Worm (Caenorhabditis elegans) whole organism, L2 larva: Measurements from ENCODE around the gene sec-24.1.

Experiments used
- C34F6.9 ChIP-seq: fragments of 150-350 bp; optimal IDR thresholded peaks from 2 replicates; lab custom pipeline; 2014; ENCODE audit warnings: missing biosample characterization, missing genetic modification characterization
- F13H6.1 ChIP-seq: sonication (generic microtip); optimal IDR thresholded peaks from 2 replicates; lab custom pipeline; 2016; ENCODE audit warnings: missing genetic modification characterization, missing compliant biosample characterization
- R02D3.7 ChIP-seq: fragments of 150-350 bp; optimal IDR thresholded peaks from 2 replicates; lab custom pipeline; 2014; ENCODE audit warnings: missing biosample characterization, missing genetic modification characterization
- Y55F3AM.14 ChIP-seq: fragments of 200-800 bp; sonication (Bioruptor generic); optimal IDR thresholded peaks from 2 replicates; lab custom pipeline; 2018; ENCODE audit warnings: mild to moderate bottlenecking, missing genetic modification characterization, missing compliant biosample characterization
- aly-2 ChIP-seq: fragments of 150-350 bp; optimal IDR thresholded peaks from 2 replicates; lab custom pipeline; 2014; ENCODE audit warnings: missing biosample characterization, missing genetic modification characterization
- blmp-1 ChIP-seq: sonication (generic microtip); optimal IDR thresholded peaks from 2 replicates; lab custom pipeline; 2017; ENCODE audit warnings: missing genetic modification characterization, mild to moderate bottlenecking, missing compliant biosample characterization, antibody characterized with exemption, moderate library complexity; ENCODE audit not compliant: insufficient read depth
- ceh-16 ChIP-seq: fragments of 150-350 bp; optimal IDR thresholded peaks from 2 replicates; lab custom pipeline; 2014; ENCODE audit warnings: missing biosample characterization, missing genetic modification characterization
- crh-2 ChIP-seq: sonication (generic microtip); optimal IDR thresholded peaks from 2 replicates; lab custom pipeline; 2017; ENCODE audit warnings: missing biosample characterization, missing genetic modification characterization
- egl-27 ChIP-seq: sonication (generic microtip); optimal IDR thresholded peaks from 3 replicates; lab custom pipeline; 2017; ENCODE audit warnings: missing biosample characterization, missing genetic modification reagents, missing genetic modification characterization
- elt-1 ChIP-seq: fragments of 150-350 bp; optimal IDR thresholded peaks from 2 replicates; lab custom pipeline; 2014; ENCODE audit warnings: missing biosample characterization, missing genetic modification characterization
- elt-3 ChIP-seq: sonication (generic microtip); optimal IDR thresholded peaks from 2 replicates; lab custom pipeline; 2017; ENCODE audit warnings: missing biosample characterization, missing genetic modification characterization
- fos-1 ChIP-seq: fragments of 150-350 bp; optimal IDR thresholded peaks from 2 replicates; lab custom pipeline; 2014; ENCODE audit warnings: missing biosample characterization, missing genetic modification characterization
- gmeb-1 ChIP-seq: fragments of 150-350 bp; optimal IDR thresholded peaks from 2 replicates; lab custom pipeline; 2014; ENCODE audit warnings: missing biosample characterization, missing genetic modification characterization
- lin-11 ChIP-seq: fragments of 150-350 bp; sonication (generic microtip); optimal IDR thresholded peaks from 2 replicates; lab custom pipeline; 2014; ENCODE audit warnings: missing biosample characterization, missing genetic modification characterization, inconsistent platforms, mixed read lengths
- lin-13 ChIP-seq: fragments of 150-350 bp; optimal IDR thresholded peaks from 2 replicates; lab custom pipeline; 2014; ENCODE audit warnings: missing biosample characterization, missing genetic modification reagents, missing genetic modification characterization
- lin-39 ChIP-seq: fragments of 150-350 bp; optimal IDR thresholded peaks from 2 replicates; lab custom pipeline; 2014; ENCODE audit warnings: missing biosample characterization, missing genetic modification reagents, missing genetic modification characterization
- lsy-2 ChIP-seq, 2 experiments: fragments of 150-350 bp in 1 of 2; sonication (generic microtip) in 1 of 2; optimal IDR thresholded peaks; 2 replicates each; lab custom pipeline; 2014 to 2017; ENCODE audit warnings: missing biosample characterization in 2 of 2, missing genetic modification characterization in 2 of 2
- mab-5 ChIP-seq: fragments of 150-350 bp; optimal IDR thresholded peaks from 2 replicates; lab custom pipeline; 2014; ENCODE audit warnings: missing biosample characterization, missing genetic modification characterization
- mbf-1 ChIP-seq: sonication (generic microtip); optimal IDR thresholded peaks from 2 replicates; lab custom pipeline; 2017; ENCODE audit warnings: missing biosample characterization, missing genetic modification characterization
- nhr-10 ChIP-seq: sonication (generic microtip); optimal IDR thresholded peaks from 2 replicates; lab custom pipeline; 2017; ENCODE audit warnings: missing biosample characterization, missing genetic modification characterization
- nhr-11 ChIP-seq: fragments of 150-350 bp; optimal IDR thresholded peaks from 2 replicates; lab custom pipeline; 2014; ENCODE audit warnings: missing biosample characterization, missing genetic modification characterization
- nhr-129 ChIP-seq: fragments of 150-350 bp; optimal IDR thresholded peaks from 2 replicates; lab custom pipeline; 2014; ENCODE audit warnings: missing biosample characterization, missing genetic modification characterization
- nhr-23 ChIP-seq: fragments of 150-350 bp; optimal IDR thresholded peaks from 2 replicates; lab custom pipeline; 2014; ENCODE audit warnings: missing biosample characterization, missing genetic modification reagents, missing genetic modification characterization
- nhr-237 ChIP-seq: fragments of 150-350 bp; optimal IDR thresholded peaks from 2 replicates; lab custom pipeline; 2014; ENCODE audit warnings: missing biosample characterization, missing genetic modification characterization
- peb-1 ChIP-seq: fragments of 150-350 bp; optimal IDR thresholded peaks from 2 replicates; lab custom pipeline; 2014; ENCODE audit warnings: missing biosample characterization, missing genetic modification characterization
- skn-1 ChIP-seq: sonication (generic microtip); optimal IDR thresholded peaks from 2 replicates; lab custom pipeline; 2017; ENCODE audit warnings: missing biosample characterization, missing genetic modification characterization
- sma-9 ChIP-seq, 2 experiments: fragments of 150-350 bp in 1 of 2; sonication (generic microtip) in 1 of 2; optimal IDR thresholded peaks; 2 replicates each; lab custom pipeline; 2014 to 2016; ENCODE audit warnings: missing genetic modification characterization in 2 of 2, mild to moderate bottlenecking in 1 of 2, missing biosample characterization in 1 of 2, missing compliant biosample characterization in 1 of 2, missing genetic modification reagents in 1 of 2, moderate library complexity in 1 of 2
- zag-1 ChIP-seq: fragments of 150-350 bp; optimal IDR thresholded peaks from 2 replicates; lab custom pipeline; 2014; ENCODE audit warnings: missing biosample characterization, missing genetic modification characterization
- ztf-1 ChIP-seq: fragments of 200-800 bp; sonication (Bioruptor generic); conservative IDR thresholded peaks from 2 replicates; pipeline ENCODE4 v1.3.6; 2022; ENCODE audit warnings: missing genetic modification characterization, missing compliant biosample characterization
- ztf-11 ChIP-seq: sonication (generic microtip); optimal IDR thresholded peaks from 2 replicates; lab custom pipeline; 2017; ENCODE audit warnings: missing biosample characterization, missing genetic modification characterization

sec-24.1 gene

ce11 chrIV:11592165-11592564 lies 26.2 kb upstream of the sec-24.1 start, which contains the start of gene spe-36:
TSS of gene spe-36 (minus strand) at chrIV:11592265.
- TF ChIP-seq ztf-11 (no peak), Y55F3AM.14 (GFP tag; lab: Kevin White, UChicago) (no peak), R02D3.7 (no peak), skn-1 (no peak), ceh-16 (tag; lab: Kevin White, UChicago) (no peak), nhr-10 (tag; lab: Kevin White, UChicago) (no peak), crh-2 (tag; lab: Kevin White, UChicago) (no peak), fos-1 (tag; lab: Kevin White, UChicago) (no peak), aly-2 (tag; lab: Kevin White, UChicago) (no peak), mbf-1 (tag; lab: Kevin White, UChicago) (no peak), lsy-2 (tag; optimal IDR thresholded peaks at IDR 0.05; lab: Kevin White, UChicago) (no peak)

- TF ChIP-seq F13H6.1 (tag; lab: Kevin White, UChicago) (no peak), crh-2 (tag; lab: Kevin White, UChicago) (no peak), fos-1 (tag; lab: Kevin White, UChicago) (no peak), C34F6.9 (tag; lab: Kevin White, UChicago) (no peak), lin-39 (tag; lab: Kevin White, UChicago) (no peak), zag-1 (tag; lab: Kevin White, UChicago) (no peak), gmeb-1 (no peak), nhr-237 (tag; lab: Kevin White, UChicago) (no peak), sma-9 (GFP tag; optimal IDR thresholded peaks at IDR 0.05; lab: Kevin White, UChicago) (no peak), sma-9 (tag; optimal IDR thresholded peaks at IDR 0.05; lab: Kevin White, UChicago) (no peak), nhr-129 (tag; lab: Kevin White, UChicago) (no peak), lin-13 (GFP tag; lab: Kevin White, UChicago) (no peak), blmp-1 (tag; lab: Kevin White, UChicago) (no peak), ztf-11 (no peak), elt-3 (tag; lab: Kevin White, UChicago) (no peak), ceh-16 (tag; lab: Kevin White, UChicago) (no peak), ztf-1 (GFP tag; lab: Robert Waterston, UW) (no peak), elt-1 (tag; lab: Kevin White, UChicago) (no peak), peb-1 (tag; lab: Kevin White, UChicago) (no peak), nhr-11 (tag; lab: Kevin White, UChicago) (no peak), egl-27 (tag; lab: Kevin White, UChicago) (no peak)
- TF ChIP-seq, all 48 proteins: peak for 0
Observed at ce11 chrIV:11586484-11586883, 20.5 kb upstream of the sec-24.1 start.

- peak; percentile 10 for TF ChIP-seq nhr-129 (tag; lab: Kevin White, UChicago)
- TF ChIP-seq Y55F3AM.14 (GFP tag; lab: Kevin White, UChicago) = no peak
- no peak for TF ChIP-seq lin-11
- TF ChIP-seq mab-5 (tag; lab: Kevin White, UChicago) = no peak
Observed at ce11 chrIV:11584853-11585252, 18.9 kb upstream of the sec-24.1 start.

- TF ChIP-seq nhr-129 (tag; lab: Kevin White, UChicago) = peak; percentile 19
- no peak for TF ChIP-seq lin-13 (GFP tag; lab: Kevin White, UChicago)
- TF ChIP-seq lin-11 = peak; percentile 35
- no peak for TF ChIP-seq nhr-23 (tag; lab: Kevin White, UChicago)
- TF ChIP-seq aly-2 (tag; lab: Kevin White, UChicago) = no peak
- TF ChIP-seq C34F6.9 (tag; lab: Kevin White, UChicago) = no peak
- no peak for TF ChIP-seq Y55F3AM.14 (GFP tag; lab: Kevin White, UChicago)
- TF ChIP-seq F13H6.1 (tag; lab: Kevin White, UChicago) = no peak
- TF ChIP-seq, all 48 proteins: peak for 2
Observed at ce11 chrIV:11583906-11584378, 17.9 kb upstream of the sec-24.1 start, which contains the start of gene F12F6.1. TSS of gene F12F6.1 (plus strand) at chrIV:11583956.

- TF ChIP-seq crh-2 (tag; lab: Kevin White, UChicago) (peak; percentile 7), aly-2 (tag; lab: Kevin White, UChicago) (no peak), fos-1 (tag; lab: Kevin White, UChicago) (peak; percentile 31)
Observed at ce11 chrIV:11582450-11583166, 16.6 kb upstream of the sec-24.1 start.
